Fruit fly (Drosophila melanogaster) ovary, adult (tissue): ENCODE measurements around the gene WDR79.

ENCODE experiments used
- CG17801 ChIP-seq: fragments of 200-800 bp; optimal IDR thresholded peaks from 2 replicates; lab custom pipeline; 2019; ENCODE audit warnings: missing biosample characterization, mild to moderate bottlenecking, missing genetic modification characterization, moderate library complexity; ENCODE audit not compliant: partially characterized antibody

WDR79 gene

dm6 chr2L:6082157-6082645, 45.4 kb downstream of the WDR79 start, which contains the start of gene Kr-h1:
Gene Kr-h1 (plus strand): TSS chr2L:6082603.
- TF ChIP-seq CG17801: no peak

- TF ChIP-seq CG17801: no peak
Observed at dm6 chr2L:6081134-6081832, 46.3 kb downstream of the WDR79 start.

- no peak for TF ChIP-seq CG17801
Observed at dm6 chr2L:6080329-6080728, 47.2 kb downstream of the WDR79 start.

- peak; percentile 2 for TF ChIP-seq CG17801
Observed at dm6 chr2L:6078757-6079351, 48.7 kb downstream of the WDR79 start.

dm6 chr2L:6077632-6078031, 49.9 kb downstream of the WDR79 start:
- no peak for TF ChIP-seq CG17801

dm6 chr2L:6076829-6077364, 50.7 kb downstream of the WDR79 start:
- TF ChIP-seq CG17801: no peak

dm6 chr2L:6076143-6076542, 51.4 kb downstream of the WDR79 start:
- no peak for TF ChIP-seq CG17801
